Worm (Caenorhabditis elegans): ENCODE measurements around the gene sars-2.
A peak's percentile ranks its signal among the peaks of the same experiment; 100 is the strongest.

sars-2 gene

DNA sequence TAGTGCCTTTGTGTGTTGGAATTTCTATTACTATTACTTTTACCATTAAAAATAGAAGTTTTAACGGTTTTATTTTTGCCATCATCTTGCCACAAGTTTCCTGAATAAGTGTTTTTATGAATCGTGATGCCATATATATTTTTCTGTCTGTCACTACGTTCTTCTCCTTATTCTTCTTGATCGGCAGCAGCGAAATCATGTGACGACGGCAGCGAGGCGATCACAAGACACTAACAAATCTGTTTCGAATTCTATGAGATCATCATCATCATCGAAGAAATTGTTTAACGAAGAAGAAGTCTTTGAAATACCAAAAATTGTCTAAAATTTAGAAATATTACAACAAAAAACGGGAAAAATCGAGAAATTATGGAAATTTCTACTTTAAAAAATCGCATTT lies 45.0 kb downstream of the sars-2 start:
- TF ChIP-seq hlh-30 (tag; optimal IDR thresholded peaks at IDR 0.05; ENCODE audit: insufficient read depth) (peak; percentile 56), hlh-13 (GFP tag; optimal IDR thresholded peaks at IDR 0.05) (no peak)

DNA sequence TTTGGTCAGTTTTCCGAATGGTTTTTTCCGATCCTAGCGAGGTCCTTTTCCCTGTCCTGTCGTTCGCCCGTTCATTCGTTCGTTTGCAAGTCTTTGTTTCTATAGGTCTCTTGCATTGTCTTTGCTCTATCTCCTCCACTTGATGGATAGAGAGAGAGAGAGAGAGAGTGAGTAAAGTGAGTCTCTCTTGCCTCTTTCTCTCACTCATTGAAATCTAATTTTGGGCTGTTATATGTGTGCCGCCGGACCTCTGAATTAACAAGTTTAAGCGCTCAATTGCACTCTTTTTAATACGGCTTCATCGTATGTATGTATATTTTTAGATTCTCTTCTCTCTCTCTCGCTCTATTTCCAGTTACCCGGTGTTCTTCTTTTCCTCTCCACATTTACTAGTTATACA lies 46.4 kb downstream of the sars-2 start:
- peak; percentile 48 for TF ChIP-seq hlh-6 (tag; optimal IDR thresholded peaks at IDR 0.05)
- TF ChIP-seq ceh-14 (tag; optimal IDR thresholded peaks at IDR 0.05) = peak; percentile 19
- TF ChIP-seq ceh-31 (tag; optimal IDR thresholded peaks at IDR 0.05) = peak; percentile 62
- TF ChIP-seq unc-42 (tag; optimal IDR thresholded peaks at IDR 0.05) = peak; percentile 98
- no peak for TF ChIP-seq fax-1 (tag; optimal IDR thresholded peaks at IDR 0.05)
- TF ChIP-seq hlh-13 (GFP tag; optimal IDR thresholded peaks at IDR 0.05) = no peak

DNA sequence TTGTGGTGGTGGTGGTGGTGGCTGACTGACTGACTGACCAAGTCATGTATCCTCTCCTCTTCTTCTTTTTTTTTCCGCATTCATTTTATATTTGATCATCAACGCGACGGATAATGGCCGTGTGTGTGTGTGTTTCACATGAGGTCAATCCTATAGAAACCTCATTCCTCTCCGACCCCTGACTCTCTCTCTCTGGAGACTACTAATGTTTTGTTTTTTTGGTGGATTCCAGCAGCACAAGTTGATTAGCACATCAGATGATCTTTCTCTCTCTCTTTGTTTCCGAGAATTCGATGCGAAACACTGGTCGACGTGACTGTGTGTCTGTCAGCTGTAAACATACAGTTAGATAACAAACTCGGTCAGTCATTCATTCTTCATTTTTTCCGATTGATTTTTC lies 47.7 kb downstream of the sars-2 start, which contains the start of gene Y24D9A.7:
Gene Y24D9A.7 (minus strand): TSS at position 46 of the 400 bp plus-strand sequence.
- TF ChIP-seq ref-2 (tag; optimal IDR thresholded peaks at IDR 0.05) (peak; percentile 1), eyg-1 (tag; optimal IDR thresholded peaks at IDR 0.05) (no peak)

DNA sequence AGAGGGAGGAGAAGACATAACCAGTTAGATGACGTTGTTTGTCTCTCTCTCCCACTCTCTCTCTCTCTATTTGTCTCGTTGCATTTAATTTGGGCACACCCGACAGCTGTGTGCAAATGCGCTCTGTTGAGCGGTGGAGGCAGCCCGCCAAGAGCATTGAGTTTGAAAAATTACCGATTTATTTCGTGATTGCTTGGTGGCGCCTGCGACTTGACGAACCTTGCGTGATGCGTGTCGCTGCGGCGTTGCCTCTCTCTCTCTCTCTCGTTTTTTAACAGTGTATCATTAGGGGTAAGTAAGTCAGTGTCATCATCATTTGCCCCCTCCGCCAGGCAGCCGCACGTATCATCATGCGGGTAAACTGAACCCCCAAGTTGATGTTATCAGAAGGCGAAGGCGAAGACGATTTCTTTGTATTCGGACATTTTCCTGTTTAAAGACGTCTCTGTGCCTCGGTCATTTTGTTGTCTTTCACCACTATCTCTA lies 48.7 kb downstream of the sars-2 start:
- TF ChIP-seq nfya-1 (tag; optimal IDR thresholded peaks at IDR 0.05) = peak; percentile 33
- TF ChIP-seq ets-4 (tag; optimal IDR thresholded peaks at IDR 0.05) = no peak
- TF ChIP-seq tbx-2 (tag; optimal IDR thresholded peaks at IDR 0.05) = peak; percentile 68
- peak; percentile 69 for TF ChIP-seq ceh-31 (tag; optimal IDR thresholded peaks at IDR 0.05)
- no peak for TF ChIP-seq npax-4 (tag; optimal IDR thresholded peaks at IDR 0.05)
- TF ChIP-seq ceh-14 (tag; optimal IDR thresholded peaks at IDR 0.05) = peak; percentile 45
- TF ChIP-seq unc-55 (GFP tag; optimal IDR thresholded peaks at IDR 0.05) = no peak
- no peak for TF ChIP-seq sdc-2 (tag; optimal IDR thresholded peaks at IDR 0.05)
- TF ChIP-seq K09A11.1 (tag; optimal IDR thresholded peaks at IDR 0.05; ENCODE audit: insufficient read depth) = peak; percentile 6
- TF ChIP-seq ref-2 (tag; optimal IDR thresholded peaks at IDR 0.05) = peak; percentile 62
- peak; percentile 62 for TF ChIP-seq ceh-18 (tag; optimal IDR thresholded peaks at IDR 0.05)
- TF ChIP-seq ceh-34 (tag; optimal IDR thresholded peaks at IDR 0.05) = peak; percentile 59
- peak; percentile 30 for TF ChIP-seq fkh-6 (tag; optimal IDR thresholded peaks at IDR 0.05)
- no peak for TF ChIP-seq hlh-15 (tag; optimal IDR thresholded peaks at IDR 0.05)
- TF ChIP-seq lin-11 (tag; optimal IDR thresholded peaks at IDR 0.05) = no peak
- peak; percentile 90 for TF ChIP-seq unc-42 (tag; optimal IDR thresholded peaks at IDR 0.05)
- TF ChIP-seq ceh-2 (tag; optimal IDR thresholded peaks at IDR 0.05) = peak; percentile 44
- TF ChIP-seq ceh-9 (tag; optimal IDR thresholded peaks at IDR 0.05) = no peak

- no peak for TF ChIP-seq ceh-30 (tag; optimal IDR thresholded peaks at IDR 0.05)
- TF ChIP-seq unc-55 (GFP tag; optimal IDR thresholded peaks at IDR 0.05) = no peak
- no peak for TF ChIP-seq ceh-24 (tag; optimal IDR thresholded peaks at IDR 0.05)
- TF ChIP-seq fkh-6 (tag; optimal IDR thresholded peaks at IDR 0.05) = no peak
- TF ChIP-seq elt-4 (tag; optimal IDR thresholded peaks at IDR 0.05) = no peak
- TF ChIP-seq ama-1 (optimal IDR thresholded peaks at IDR 0.05) = no peak
- no peak for TF ChIP-seq ttx-3 (tag; optimal IDR thresholded peaks at IDR 0.05)
- no peak for TF ChIP-seq nhr-11 (tag; optimal IDR thresholded peaks at IDR 0.05)
- TF ChIP-seq sdc-2 (tag; optimal IDR thresholded peaks at IDR 0.05) = no peak
- TF ChIP-seq F13H6.1 (tag; optimal IDR thresholded peaks at IDR 0.05) = no peak
- no peak for TF ChIP-seq fkh-10 (GFP tag; optimal IDR thresholded peaks at IDR 0.05)
- peak; percentile 13 for TF ChIP-seq ceh-34 (tag; optimal IDR thresholded peaks at IDR 0.05)
- no peak for TF ChIP-seq C08G9.2 (tag; optimal IDR thresholded peaks at IDR 0.05)
- TF ChIP-seq ceh-6 (GFP tag; optimal IDR thresholded peaks at IDR 0.05) = no peak
- TF ChIP-seq sox-2 (GFP tag; IDR thresholded peaks at IDR 0.05) = no peak
- TF ChIP-seq pqm-1 (tag; optimal IDR thresholded peaks at IDR 0.05) = no peak
- TF ChIP-seq ceh-45 (GFP tag; IDR thresholded peaks at IDR 0.05) = no peak
- TF ChIP-seq hlh-6 (tag; optimal IDR thresholded peaks at IDR 0.05) = no peak
- TF ChIP-seq ceh-48 (tag; optimal IDR thresholded peaks at IDR 0.05) = no peak
- no peak for TF ChIP-seq madf-2 (tag; optimal IDR thresholded peaks at IDR 0.05)
- no peak for TF ChIP-seq pat-9 (tag; optimal IDR thresholded peaks at IDR 0.05)
- no peak for TF ChIP-seq T23F11.4 (GFP tag; optimal IDR thresholded peaks at IDR 0.05)
- TF ChIP-seq pros-1 (tag; optimal IDR thresholded peaks at IDR 0.05) = peak; percentile 1
- no peak for TF ChIP-seq dmd-4 (tag; optimal IDR thresholded peaks at IDR 0.05; ENCODE audit: borderline replicate concordance)
- TF ChIP-seq hlh-13 (GFP tag; optimal IDR thresholded peaks at IDR 0.05) = no peak
- no peak for TF ChIP-seq fax-1 (tag; optimal IDR thresholded peaks at IDR 0.05)
- TF ChIP-seq K09A11.1 (tag; optimal IDR thresholded peaks at IDR 0.05; ENCODE audit: insufficient read depth) = peak; percentile 4
- TF ChIP-seq ets-4 (tag; optimal IDR thresholded peaks at IDR 0.05) = no peak
- no peak for TF ChIP-seq ceh-19 (GFP tag; optimal IDR thresholded peaks at IDR 0.05)
- no peak for TF ChIP-seq ceh-14 (tag; optimal IDR thresholded peaks at IDR 0.05)
- no peak for TF ChIP-seq ahr-1 (tag; optimal IDR thresholded peaks at IDR 0.05)
These were observed 49.6 kb downstream of the sars-2 start for ce11 chrIV:4407055-4407461.
